Worm (Caenorhabditis elegans): ENCODE measurements around the gene idpc-2.

Gene idpc-2

DNA sequence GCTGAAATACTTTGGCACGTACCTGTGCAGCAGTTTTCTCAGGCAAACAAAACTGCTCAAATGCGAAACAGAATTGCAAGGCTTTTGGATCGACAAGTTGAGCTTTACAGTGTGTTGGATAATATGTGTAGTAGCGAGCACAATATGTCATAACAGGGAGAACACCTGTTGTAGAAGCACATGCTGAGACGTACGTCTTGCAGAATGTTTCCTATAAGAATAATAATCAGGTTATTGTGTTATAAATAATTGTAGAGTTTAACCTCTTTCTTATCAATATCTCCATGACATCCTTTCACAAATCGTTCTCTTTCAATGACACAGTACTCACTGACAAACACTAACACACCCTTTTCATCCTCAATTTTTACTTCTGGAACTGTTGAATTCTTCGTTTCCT is 6.5 kb upstream of the idpc-2 start:
- TF ChIP-seq zag-1 (tag; optimal IDR thresholded peaks at IDR 0.05) = no peak
- no peak for TF ChIP-seq aly-2 (tag; optimal IDR thresholded peaks at IDR 0.05)
- TF ChIP-seq ztf-1 (GFP tag; conservative IDR thresholded peaks at IDR 0.05) = no peak
- no peak for TF ChIP-seq mbf-1 (tag; optimal IDR thresholded peaks at IDR 0.05)
- no peak for TF ChIP-seq nhr-25 (tag; optimal IDR thresholded peaks at IDR 0.05)
- no peak for TF ChIP-seq nhr-10 (tag; optimal IDR thresholded peaks at IDR 0.05)
- TF ChIP-seq ceh-82 (tag; optimal IDR thresholded peaks at IDR 0.05) = no peak
- TF ChIP-seq peb-1 (tag; optimal IDR thresholded peaks at IDR 0.05) = no peak
- TF ChIP-seq nhr-12 (tag; optimal IDR thresholded peaks at IDR 0.05) = no peak
- TF ChIP-seq ztf-11 (tag; optimal IDR thresholded peaks at IDR 0.05) = no peak
- no peak for TF ChIP-seq sem-4 (tag; optimal IDR thresholded peaks at IDR 0.05)
- no peak for TF ChIP-seq lin-39 (tag; optimal IDR thresholded peaks at IDR 0.05)
- no peak for TF ChIP-seq sma-9 (GFP tag; optimal IDR thresholded peaks at IDR 0.05)
- TF ChIP-seq sma-9 (tag; optimal IDR thresholded peaks at IDR 0.05) = no peak
- no peak for TF ChIP-seq mab-5 (tag; optimal IDR thresholded peaks at IDR 0.05)
- no peak for TF ChIP-seq nhr-23 (tag; optimal IDR thresholded peaks at IDR 0.05)
- no peak for TF ChIP-seq unc-55 (GFP tag; optimal IDR thresholded peaks at IDR 0.05)
- no peak for TF ChIP-seq unc-39 (tag; optimal IDR thresholded peaks at IDR 0.05)
- TF ChIP-seq alr-1 (tag; optimal IDR thresholded peaks at IDR 0.05) = no peak
- TF ChIP-seq C34F6.9 (tag; optimal IDR thresholded peaks at IDR 0.05) = no peak

ce11 chrV:8626406-8626805 is 5.3 kb upstream of the idpc-2 start:
- TF ChIP-seq lin-13 (GFP tag; optimal IDR thresholded peaks at IDR 0.05) (no peak), ZK546.5 (tag; optimal IDR thresholded peaks at IDR 0.05) (no peak), mdl-1 (tag; optimal IDR thresholded peaks at IDR 0.05) (no peak), unc-55 (GFP tag; optimal IDR thresholded peaks at IDR 0.05) (no peak), mbf-1 (tag; optimal IDR thresholded peaks at IDR 0.05) (no peak), unc-62 (GFP tag; optimal IDR thresholded peaks at IDR 0.05) (no peak), aly-2 (tag; optimal IDR thresholded peaks at IDR 0.05) (no peak), crh-2 (tag; optimal IDR thresholded peaks at IDR 0.05) (no peak), sma-3 (GFP tag; optimal IDR thresholded peaks at IDR 0.05) (no peak), nhr-77 (tag; optimal IDR thresholded peaks at IDR 0.05) (no peak), nhr-10 (tag; optimal IDR thresholded peaks at IDR 0.05) (no peak), lin-39 (tag; optimal IDR thresholded peaks at IDR 0.05) (no peak)

DNA sequence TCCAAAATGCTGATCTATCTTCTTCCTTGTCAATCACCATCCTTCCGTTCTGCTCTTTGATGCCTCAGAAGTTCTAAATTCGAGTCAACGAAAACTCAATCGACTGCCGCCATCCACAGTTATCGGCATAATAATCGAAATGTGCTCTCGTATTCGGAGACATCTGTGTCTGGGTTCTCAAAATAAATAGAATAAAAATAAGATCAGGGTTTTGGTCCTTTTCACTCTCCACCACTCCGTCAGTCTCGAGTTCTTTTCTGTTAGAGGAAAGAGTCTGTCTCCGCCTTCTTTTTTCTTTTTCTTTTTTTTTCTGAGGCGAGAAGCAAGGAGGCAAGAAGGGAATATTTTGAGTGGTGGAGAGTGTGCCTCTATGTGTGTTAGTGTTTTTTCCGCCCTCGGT is 2.6 kb upstream of the idpc-2 start, which contains the start of gene F41E6.17:
TSS of gene F41E6.17 (plus strand) at position 348 of the 400 bp plus-strand sequence.
- TF ChIP-seq sma-3 (GFP tag; optimal IDR thresholded peaks at IDR 0.05) (no peak), unc-55 (GFP tag; optimal IDR thresholded peaks at IDR 0.05) (peak; percentile 10)

DNA sequence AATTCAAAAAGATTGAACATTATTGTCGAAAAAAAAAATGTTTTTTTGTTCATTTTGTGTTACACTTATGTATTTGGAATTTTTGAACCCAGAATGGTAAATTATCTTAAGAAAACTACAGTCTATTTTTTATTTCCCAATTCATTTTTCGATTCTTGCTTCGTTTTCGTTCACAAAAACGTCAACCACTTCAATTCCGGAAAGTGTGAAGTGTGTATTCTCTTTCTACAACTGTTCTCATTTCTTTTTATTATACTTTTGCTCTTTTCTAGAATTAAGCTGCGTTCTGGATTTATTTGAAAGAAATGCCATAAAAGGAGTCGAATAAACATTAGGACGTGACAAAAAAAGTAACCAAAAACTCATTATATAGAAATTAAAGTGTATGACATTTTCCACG is 1.2 kb upstream of the idpc-2 start, which contains the start of gene F41E6.1:
TSS of gene F41E6.1 (plus strand) at position 301 of the 400 bp plus-strand sequence.
- TF ChIP-seq F13H6.1 (tag; optimal IDR thresholded peaks at IDR 0.05) (no peak), zag-1 (tag; optimal IDR thresholded peaks at IDR 0.05) (no peak)

DNA sequence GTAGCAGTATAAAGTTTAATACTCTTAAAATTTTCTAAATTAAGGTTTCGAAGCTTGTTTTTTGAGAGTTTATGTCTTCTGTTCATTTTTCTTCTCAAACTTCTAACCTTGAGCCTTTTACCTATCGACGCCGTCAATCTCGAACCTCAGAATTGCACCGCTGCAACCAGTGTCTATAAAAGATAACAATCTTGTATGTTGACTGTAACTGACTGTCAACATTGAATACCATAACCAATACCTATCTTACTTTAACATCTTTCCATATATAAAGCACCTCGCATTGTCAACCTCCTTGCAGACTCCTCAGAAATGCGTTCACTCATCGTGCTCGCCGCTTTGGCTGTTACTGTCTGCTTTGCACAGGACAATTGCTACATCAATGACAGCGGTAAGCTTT is 2.4 kb downstream of the idpc-2 start, which contains the start of gene grd-5:
TSS of gene grd-5 (plus strand) at position 295 of the 400 bp plus-strand sequence.
- TF ChIP-seq gmeb-1 (tag; optimal IDR thresholded peaks at IDR 0.05) (no peak), sma-9 (GFP tag; optimal IDR thresholded peaks at IDR 0.05) (peak; percentile 39), sma-9 (tag; optimal IDR thresholded peaks at IDR 0.05) (no peak)

- TF ChIP-seq nhr-21 (tag; optimal IDR thresholded peaks at IDR 0.05) (no peak), C34F6.9 (tag; optimal IDR thresholded peaks at IDR 0.05) (no peak), elt-3 (tag; optimal IDR thresholded peaks at IDR 0.05) (no peak), fos-1 (tag; optimal IDR thresholded peaks at IDR 0.05) (no peak)
Measured at ce11 chrV:8615711-8616110, 5.4 kb downstream of the idpc-2 start.
